Fruit fly (Drosophila melanogaster) whole organism, prepupa: ENCODE results near the gene CG31883.

Experiments
- Blimp-1 ChIP-seq: fragments of 200-800 bp; sonication (Bioruptor generic); optimal IDR thresholded peaks from 3 replicates; lab custom pipeline; 2017; ENCODE audit warnings: missing biosample characterization, missing genetic modification characterization, mild to moderate bottlenecking, moderate library complexity, missing genetic modification reagents
- CG10631 ChIP-seq: fragments of 200-800 bp; sonication (Bioruptor generic); optimal IDR thresholded peaks from 2 replicates; lab custom pipeline; 2016; ENCODE audit warnings: missing biosample characterization, missing genetic modification characterization
- CG11294 ChIP-seq: fragments of 200-800 bp; sonication (Bioruptor generic); IDR thresholded peaks from 2 replicates; pipeline ENCODE4 v1.3.6; 2022; ENCODE audit warnings: missing biosample characterization, missing genetic modification characterization
- CG11762 ChIP-seq: fragments of 200-800 bp; sonication (Bioruptor generic); optimal IDR thresholded peaks from 3 replicates; lab custom pipeline; 2016; ENCODE audit warnings: missing biosample characterization, missing genetic modification characterization; ENCODE audit not compliant: insufficient read depth
- CG15336 ChIP-seq: fragments of 200-800 bp; sonication (Bioruptor generic); IDR thresholded peaks from 2 replicates; pipeline ENCODE4 v1.3.6; 2022; ENCODE audit warnings: missing biosample characterization, missing genetic modification characterization
- CG1621 ChIP-seq: fragments of 200-800 bp; sonication (Bioruptor generic); optimal IDR thresholded peaks from 3 replicates; lab custom pipeline; 2018; ENCODE audit warnings: missing biosample characterization, mild to moderate bottlenecking, missing genetic modification characterization
- CG16779 ChIP-seq: fragments of 200-800 bp; sonication (Bioruptor generic); optimal IDR thresholded peaks from 3 replicates; lab custom pipeline; 2017; ENCODE audit warnings: missing biosample characterization, mild to moderate bottlenecking, missing genetic modification characterization
- CG3032 ChIP-seq: fragments of 200-800 bp; optimal IDR thresholded peaks from 2 replicates; lab custom pipeline; 2019; ENCODE audit warnings: missing biosample characterization, mild to moderate bottlenecking, missing genetic modification characterization, moderate library complexity
- CG31627 ChIP-seq: fragments of 200-800 bp; sonication (Bioruptor generic); optimal IDR thresholded peaks from 3 replicates; lab custom pipeline; 2016; ENCODE audit warnings: missing biosample characterization, missing genetic modification characterization
- CG32006 ChIP-seq: fragments of 200-800 bp; sonication (Bioruptor generic); optimal IDR thresholded peaks from 3 replicates; lab custom pipeline; 2017; ENCODE audit warnings: missing biosample characterization, mild to moderate bottlenecking, missing genetic modification characterization
- CG3919 ChIP-seq: fragments of 200-800 bp; sonication (Bioruptor generic); optimal IDR thresholded peaks from 3 replicates; lab custom pipeline; 2016; ENCODE audit warnings: missing biosample characterization, missing genetic modification characterization
- CG4318 ChIP-seq: fragments of 200-800 bp; sonication (Bioruptor generic); optimal IDR thresholded peaks from 3 replicates; lab custom pipeline; 2017; ENCODE audit warnings: missing biosample characterization, mild to moderate bottlenecking, missing genetic modification characterization
- CG6163 ChIP-seq: fragments of 200-800 bp; sonication (Bioruptor generic); IDR thresholded peaks from 3 replicates; pipeline ENCODE4 v1.3.6; 2022; ENCODE audit warnings: missing biosample characterization, missing genetic modification characterization
- CG6276 ChIP-seq: fragments of 200-800 bp; sonication (Bioruptor generic); optimal IDR thresholded peaks from 2 replicates; lab custom pipeline; 2017; ENCODE audit warnings: missing biosample characterization, mild to moderate bottlenecking, missing genetic modification characterization
- CG6792 ChIP-seq: fragments of 200-800 bp; sonication (Bioruptor generic); optimal IDR thresholded peaks from 3 replicates; lab custom pipeline; 2016; ENCODE audit warnings: missing biosample characterization, missing genetic modification characterization
- CG6854 ChIP-seq: fragments of 200-800 bp; sonication (Bioruptor generic); optimal IDR thresholded peaks from 2 replicates; lab custom pipeline; 2017; ENCODE audit warnings: missing biosample characterization, mild to moderate bottlenecking, missing genetic modification characterization
- CG7368 ChIP-seq: fragments of 200-800 bp; sonication (Bioruptor generic); optimal IDR thresholded peaks from 3 replicates; lab custom pipeline; 2016; ENCODE audit warnings: missing biosample characterization, missing genetic modification characterization
- CG8119 ChIP-seq: fragments of 200-800 bp; sonication (Bioruptor generic); IDR thresholded peaks from 3 replicates; pipeline ENCODE4 v1.3.6; 2022; ENCODE audit warnings: missing biosample characterization, missing genetic modification characterization
- CG8632 ChIP-seq: fragments of 200-800 bp; sonication (Bioruptor generic); optimal IDR thresholded peaks from 3 replicates; lab custom pipeline; 2016; ENCODE audit warnings: missing biosample characterization, missing genetic modification characterization
- Eip75B ChIP-seq: fragments of 200-800 bp; sonication (Bioruptor generic); optimal IDR thresholded peaks from 3 replicates; lab custom pipeline; 2016; ENCODE audit warnings: missing biosample characterization, missing genetic modification characterization
- Eip78C ChIP-seq: fragments of 200-800 bp; sonication (Bioruptor generic); peaks from one replicate; lab custom pipeline; 2016; ENCODE audit warnings: missing biosample characterization, missing genetic modification characterization
- Eip93F ChIP-seq: fragments of 200-800 bp; sonication (Bioruptor generic); optimal IDR thresholded peaks from 2 replicates; lab custom pipeline; 2016; ENCODE audit warnings: missing biosample characterization, mild to moderate bottlenecking, missing genetic modification characterization
- Ets21C ChIP-seq: fragments of 200-800 bp; sonication (Bioruptor generic); optimal IDR thresholded peaks from 3 replicates; lab custom pipeline; 2016; ENCODE audit warnings: missing biosample characterization, missing genetic modification characterization
- Ets96B ChIP-seq: fragments of 200-800 bp; optimal IDR thresholded peaks from 2 replicates; lab custom pipeline; 2019; ENCODE audit warnings: missing biosample characterization, mild to moderate bottlenecking, missing genetic modification characterization, moderate library complexity
- Hr38 ChIP-seq: sonication (Bioruptor generic); optimal IDR thresholded peaks from 2 replicates; lab custom pipeline; 2016; ENCODE audit warnings: missing biosample characterization, missing genetic modification characterization
- Hr39 ChIP-seq: fragments of 200-800 bp; sonication (Bioruptor generic); optimal IDR thresholded peaks from 2 replicates; lab custom pipeline; 2016; ENCODE audit warnings: missing biosample characterization, missing genetic modification characterization
- Lpt ChIP-seq: fragments of 200-800 bp; sonication (Bioruptor generic); optimal IDR thresholded peaks from 3 replicates; lab custom pipeline; 2016; ENCODE audit warnings: missing biosample characterization, missing genetic modification characterization
- Met ChIP-seq: fragments of 200-800 bp; sonication (Bioruptor generic); optimal IDR thresholded peaks from 3 replicates; lab custom pipeline; 2016; ENCODE audit warnings: missing biosample characterization, missing genetic modification characterization
- Smox ChIP-seq: fragments of 200-800 bp; sonication (Bioruptor generic); optimal IDR thresholded peaks from 3 replicates; lab custom pipeline; 2016; ENCODE audit warnings: missing biosample characterization, missing genetic modification characterization
- Sox14 ChIP-seq: fragments of 200-800 bp; sonication (Bioruptor generic); optimal IDR thresholded peaks from 3 replicates; lab custom pipeline; 2016; ENCODE audit warnings: missing biosample characterization, missing genetic modification characterization
- Sox15 ChIP-seq: fragments of 200-800 bp; sonication (Bioruptor generic); optimal IDR thresholded peaks from 3 replicates; lab custom pipeline; 2016; ENCODE audit warnings: missing biosample characterization, missing genetic modification characterization
- achi ChIP-seq: fragments of 200-800 bp; sonication (Bioruptor generic); optimal IDR thresholded peaks from 3 replicates; lab custom pipeline; 2016; ENCODE audit warnings: missing biosample characterization, missing genetic modification characterization
- dac ChIP-seq: fragments of 200-800 bp; sonication (Bioruptor generic); optimal IDR thresholded peaks from 2 replicates; lab custom pipeline; 2017; ENCODE audit warnings: missing biosample characterization, mild to moderate bottlenecking, missing genetic modification characterization
- eg ChIP-seq: fragments of 200-800 bp; sonication (Bioruptor generic); IDR thresholded peaks from 3 replicates; pipeline ENCODE4 v1.3.6; 2022; ENCODE audit warnings: missing biosample characterization, missing genetic modification characterization
- esn ChIP-seq: fragments of 200-800 bp; sonication (Bioruptor generic); optimal IDR thresholded peaks from 2 replicates; lab custom pipeline; 2016; ENCODE audit warnings: missing biosample characterization, mild to moderate bottlenecking, missing genetic modification characterization, moderate library complexity
- fd85E ChIP-seq: fragments of 200-800 bp; sonication (Bioruptor generic); optimal IDR thresholded peaks from 3 replicates; lab custom pipeline; 2016; ENCODE audit warnings: missing biosample characterization, missing genetic modification characterization
- fkh ChIP-seq: fragments of 200-800 bp; sonication (Bioruptor generic); optimal IDR thresholded peaks from 3 replicates; lab custom pipeline; 2017; ENCODE audit warnings: missing biosample characterization, mild to moderate bottlenecking, missing genetic modification characterization, moderate library complexity
- pdm3 ChIP-seq: fragments of 200-800 bp; sonication (Bioruptor generic); optimal IDR thresholded peaks from 3 replicates; lab custom pipeline; 2016; ENCODE audit warnings: missing biosample characterization, missing genetic modification characterization
- salr ChIP-seq, 2 experiments: fragments of 200-800 bp; sonication (Bioruptor generic); optimal IDR thresholded peaks; 3 replicates each; lab custom pipeline; 2016 to 2018; ENCODE audit warnings: missing biosample characterization in 2 of 2, missing genetic modification characterization in 2 of 2, mild to moderate bottlenecking in 1 of 2
- spab ChIP-seq: fragments of 200-800 bp; sonication (Bioruptor generic); optimal IDR thresholded peaks from 2 replicates; lab custom pipeline; 2017; ENCODE audit warnings: missing biosample characterization, mild to moderate bottlenecking, missing genetic modification characterization, missing genetic modification reagents
- ss ChIP-seq, 2 experiments: fragments of 200-800 bp; sonication (Bioruptor generic); optimal IDR thresholded peaks; 2 replicates in 1 of 2; 3 replicates in 1 of 2; lab custom pipeline; 2017 to 2018; ENCODE audit warnings: mild to moderate bottlenecking in 2 of 2, missing biosample characterization in 2 of 2, missing genetic modification characterization in 2 of 2, moderate library complexity in 1 of 2

CG31883 gene

DNA sequence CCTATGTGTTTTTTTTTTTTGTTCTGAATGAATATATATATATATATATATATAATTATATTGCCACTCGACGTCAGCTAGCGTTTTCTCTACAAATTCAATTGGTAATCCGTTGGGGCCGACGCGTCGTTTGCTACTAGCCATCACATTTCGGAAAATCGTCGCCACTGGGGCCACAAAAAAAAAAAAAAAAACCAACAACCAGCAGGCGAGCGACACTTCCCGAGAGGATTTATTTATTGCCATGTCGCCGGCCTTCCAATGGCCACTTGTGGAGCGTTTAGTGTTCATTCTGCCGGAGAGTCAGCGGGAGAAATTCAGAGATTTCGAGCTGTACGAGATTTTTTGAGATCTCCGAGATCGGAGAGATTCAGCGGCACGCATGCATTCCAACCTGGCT lies 22.6 kb downstream of the CG31883 start:
- TF ChIP-seq Smox (GFP tag; lab: Kevin White, UChicago) (no peak), CG6854 (GFP tag; lab: Kevin White, UChicago) (no peak), eg (GFP tag; lab: Robert Waterston, UW) (peak; percentile 56; the same call in 1 of the 3 replicates), CG15336 (GFP tag; lab: Robert Waterston, UW) (peak; percentile 64), CG6792 (GFP tag; lab: Kevin White, UChicago) (no peak)

DNA sequence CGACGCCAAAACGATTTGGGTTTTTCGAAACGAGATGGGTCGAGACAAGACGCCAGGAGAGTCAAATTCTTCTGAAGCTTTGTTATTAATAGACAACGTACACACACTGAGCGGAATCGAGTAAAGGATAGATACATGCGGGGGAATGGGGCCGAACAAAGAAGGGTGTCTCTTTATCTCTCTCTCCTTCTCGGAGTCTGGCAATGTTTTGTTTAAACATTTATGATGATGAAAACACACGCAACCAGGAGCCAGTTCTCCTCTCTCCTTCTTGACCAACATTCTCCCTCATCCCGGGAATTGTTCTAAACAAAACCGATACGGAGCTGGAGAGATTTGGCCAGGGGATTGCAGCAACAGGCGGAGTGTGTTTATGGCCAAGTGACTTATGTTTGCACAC lies 29.5 kb downstream of the CG31883 start:
- TF ChIP-seq CG10631: no peak
- no peak for TF ChIP-seq CG16779 (tag; lab: Kevin White, UChicago)
- TF ChIP-seq spab (GFP tag; lab: Kevin White, UChicago): no peak
- no peak for TF ChIP-seq CG6854 (GFP tag; lab: Kevin White, UChicago)
- no peak for TF ChIP-seq dac
- no peak for TF ChIP-seq achi (GFP tag; lab: Kevin White, UChicago)
- no peak for TF ChIP-seq Ets21C (GFP tag; lab: Kevin White, UChicago)
- no peak for TF ChIP-seq CG31627 (GFP tag; lab: Kevin White, UChicago)
- TF ChIP-seq fkh: no peak
- no peak for TF ChIP-seq Hr39
- no peak for TF ChIP-seq Met
- TF ChIP-seq CG11762 (GFP tag; lab: Kevin White, UChicago): no peak

DNA sequence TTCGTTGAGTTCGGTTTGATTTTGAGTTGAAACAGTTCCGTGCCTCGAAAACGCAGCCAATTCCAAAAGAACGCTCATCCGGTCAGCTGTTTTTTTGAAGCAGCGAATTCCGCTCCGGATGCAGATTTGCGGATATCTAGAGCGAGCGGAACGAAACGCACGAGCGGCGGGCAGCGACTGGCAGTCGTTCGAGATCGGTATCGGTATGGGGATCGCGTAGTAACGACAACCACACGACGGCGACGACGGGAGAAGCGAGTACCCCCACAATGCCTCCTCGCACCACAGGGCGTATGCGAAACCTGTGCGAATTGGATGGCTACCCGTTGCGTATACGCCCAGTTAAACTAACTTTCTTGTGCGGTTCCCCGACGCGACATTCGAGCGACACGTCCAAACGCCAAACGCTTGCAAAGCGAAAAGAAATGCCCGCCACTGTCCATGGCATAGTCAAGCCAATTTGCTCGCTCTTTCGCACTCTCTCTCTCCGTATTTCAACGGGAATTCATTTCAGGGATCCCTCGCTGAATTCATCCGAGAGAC lies 31.8 kb downstream of the CG31883 start:
- TF ChIP-seq CG6276 (GFP tag; lab: Kevin White, UChicago) (no peak), CG6163 (GFP tag; lab: Robert Waterston, UW) (0 out of 3 replicates have a peak, but pooled peaks have one; percentile 25), eg (GFP tag; lab: Robert Waterston, UW) (peak; percentile 27; the same call in 1 of the 3 replicates)
- TF ChIP-seq, all 60 proteins: peak for 2

DNA sequence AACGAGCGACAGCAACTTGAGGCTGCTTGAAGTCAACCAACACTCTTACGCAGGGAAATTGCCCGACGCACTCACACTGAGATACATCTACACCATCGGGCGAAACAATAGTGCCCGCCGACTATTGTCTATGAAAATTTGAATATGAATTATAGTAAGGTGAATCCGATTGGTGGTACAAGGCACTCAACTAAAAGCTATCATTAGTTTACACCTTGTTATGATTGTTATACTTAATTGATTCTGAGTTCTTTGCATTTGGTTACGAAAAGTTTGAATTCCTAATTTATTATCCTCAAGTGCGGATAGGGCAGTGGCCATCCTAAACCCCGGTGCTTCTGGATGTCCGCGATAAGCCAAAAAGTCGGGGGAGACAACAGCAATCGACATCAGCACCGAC lies 34.4 kb downstream of the CG31883 start:
- TF ChIP-seq achi (GFP tag; lab: Kevin White, UChicago) (peak; percentile 13), CG8119 (0 out of 3 replicates have a peak, but pooled peaks have one; percentile 21), Eip78C (peak; percentile 66), CG8632 (GFP tag; lab: Kevin White, UChicago) (no peak)

DNA sequence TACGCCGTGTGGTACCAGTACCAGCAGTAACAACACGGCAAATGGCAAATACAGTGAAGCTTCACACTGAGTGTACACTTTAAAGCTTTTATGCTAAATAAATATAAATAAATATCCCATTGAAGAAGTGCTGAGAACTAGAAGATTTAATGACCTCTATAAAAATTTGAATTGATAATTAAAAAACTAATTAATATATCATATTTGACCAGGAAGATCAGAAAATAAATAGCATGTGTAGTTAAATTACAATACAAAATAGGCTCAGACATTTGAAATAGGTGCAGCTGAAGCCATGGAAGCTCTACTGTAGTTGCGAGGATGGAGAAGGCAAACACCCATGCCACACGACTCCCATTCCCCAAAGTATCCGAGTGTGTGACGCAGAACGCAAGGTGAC lies 36.2 kb downstream of the CG31883 start:
- peak; percentile 31 for TF ChIP-seq Ets96B (tag; lab: Kevin White, UChicago)
- TF ChIP-seq dac: peak; percentile 27
- TF ChIP-seq ss (GFP tag; optimal IDR thresholded peaks at IDR 0.05; lab: Kevin White, UChicago): no peak
- TF ChIP-seq Sox15 (GFP tag; lab: Kevin White, UChicago): no peak
- TF ChIP-seq CG11294: peak; percentile 54; the same call in 1 of the 2 replicates
- TF ChIP-seq CG15336 (GFP tag; lab: Robert Waterston, UW): peak; percentile 85
- TF ChIP-seq CG8119: peak; percentile 84
- TF ChIP-seq esn (GFP tag; lab: Kevin White, UChicago): peak; percentile 41
- TF ChIP-seq Blimp-1 (GFP tag; lab: Kevin White, UChicago): no peak
- peak in 1 of 2 experiments; percentile 62 for TF ChIP-seq salr (GFP tag; optimal IDR thresholded peaks at IDR 0.05; lab: Kevin White, UChicago)
- peak; percentile 76 for TF ChIP-seq CG6276 (GFP tag; lab: Kevin White, UChicago)
- TF ChIP-seq fd85E (GFP tag; lab: Kevin White, UChicago): no peak
- no peak for TF ChIP-seq CG1621
- TF ChIP-seq pdm3 (GFP tag; lab: Kevin White, UChicago): peak; percentile 44
- peak; percentile 68 for TF ChIP-seq Lpt
- peak; percentile 13 for TF ChIP-seq CG11762 (GFP tag; lab: Kevin White, UChicago)
- no peak for TF ChIP-seq fkh
- TF ChIP-seq spab (GFP tag; lab: Kevin White, UChicago): peak; percentile 1
- TF ChIP-seq CG6854 (GFP tag; lab: Kevin White, UChicago): no peak
- TF ChIP-seq CG6792 (GFP tag; lab: Kevin White, UChicago): no peak
- no peak for TF ChIP-seq Hr38 (GFP tag; lab: Kevin White, UChicago)
- TF ChIP-seq CG8632 (GFP tag; lab: Kevin White, UChicago): peak; percentile 15
- peak; percentile 64 for TF ChIP-seq CG4318
- TF ChIP-seq CG3032 (tag; lab: Kevin White, UChicago): peak; percentile 24
- TF ChIP-seq Sox14 (GFP tag; lab: Kevin White, UChicago): no peak
- TF ChIP-seq CG32006: peak; percentile 80
- TF ChIP-seq Eip75B (GFP tag; lab: Kevin White, UChicago): peak; percentile 15
- TF ChIP-seq CG3919 (GFP tag; lab: Kevin White, UChicago): peak; percentile 37
- TF ChIP-seq CG6163 (GFP tag; lab: Robert Waterston, UW): peak; percentile 52
- no peak for TF ChIP-seq Smox (GFP tag; lab: Kevin White, UChicago)
- no peak for TF ChIP-seq Eip93F (GFP tag; lab: Kevin White, UChicago)
- no peak for TF ChIP-seq CG7368
- no peak for TF ChIP-seq Hr39
